Fruit fly (Drosophila melanogaster) whole organism: ENCODE measurements around the gene ase.

ENCODE experiments used
- CG8478 ChIP-seq: fragments of >200 bp; optimal IDR thresholded peaks from 2 replicates; lab custom pipeline; 2018; ENCODE audit warnings: inconsistent platforms
- EcR ChIP-seq, 2 experiments: fragments of >200 bp; optimal IDR thresholded peaks; 2 replicates each; lab custom pipeline; 2017; ENCODE audit warnings: missing biosample characterization in 2 of 2, missing genetic modification characterization in 2 of 2, missing genetic modification reagents in 2 of 2

DNA sequence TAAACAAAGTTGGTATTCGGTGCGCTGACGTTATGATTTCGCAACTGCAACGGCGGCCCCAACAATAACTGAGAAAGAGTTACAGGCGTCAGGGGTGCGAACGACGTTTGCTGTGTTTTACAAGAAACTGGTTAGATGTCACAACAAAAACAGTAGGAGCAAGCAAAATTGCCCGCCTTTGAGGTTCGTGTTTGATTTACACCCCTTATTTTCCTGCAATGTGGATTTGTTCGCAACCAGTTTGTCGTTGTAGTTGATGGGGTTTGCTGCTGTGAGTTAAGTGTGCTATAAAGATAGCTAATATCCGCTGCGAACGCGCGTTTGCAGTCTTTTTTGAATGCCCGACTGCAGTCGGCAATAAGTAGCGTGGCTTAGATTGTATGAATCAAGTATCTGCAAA, 37.9 kb downstream of the ase start:
- TF ChIP-seq EcR (GFP tag; optimal IDR thresholded peaks at IDR 0.05; lab: Kevin White, UChicago) = no peak
- TF ChIP-seq CG8478 (lab: Kevin White, UChicago) = no peak
